Worm (Caenorhabditis elegans) whole organism, L4/young adult: Measurements from ENCODE around the gene Y53G8AL.3.

ENCODE experiments used
- W03F9.2 ChIP-seq: fragments of 150-350 bp; optimal IDR thresholded peaks from 2 replicates; lab custom pipeline; 2014; ENCODE audit warnings: missing biosample characterization, missing genetic modification characterization
- dao-5 ChIP-seq: sonication (generic microtip); optimal IDR thresholded peaks from 2 replicates; lab custom pipeline; 2016; ENCODE audit warnings: missing genotype, missing genetic modification characterization, moderate library complexity, missing compliant biosample characterization
- him-1 ChIP-seq: sonication (generic microtip); optimal IDR thresholded peaks from 2 replicates; lab custom pipeline; 2016; ENCODE audit warnings: missing genotype, missing genetic modification reagents, missing genetic modification characterization, missing compliant biosample characterization

ce11 chrIII:3248307-3249037 lies 4.5 kb downstream of the Y53G8AL.3 start, which contains the start of gene nduf-9:
- TF ChIP-seq W03F9.2 (peak; percentile 39), him-1 (no peak), dao-5 (tag; lab: Kevin White, UChicago) (no peak)
